Fruit fly (Drosophila melanogaster) whole organism, embryonic: ENCODE results near the gene Bdp1.

Experiments used
- Abd-B ChIP-seq: fragments of 200-800 bp; sonication (Bioruptor generic); optimal IDR thresholded peaks from 2 replicates; lab custom pipeline; 2018; ENCODE audit warnings: missing biosample characterization, mild to moderate bottlenecking, missing genetic modification characterization, moderate library complexity
- BEAF-32 ChIP-seq: fragments of 200-800 bp; sonication (Bioruptor generic); optimal IDR thresholded peaks from 3 replicates; lab custom pipeline; 2017; ENCODE audit warnings: missing biosample characterization, missing genetic modification characterization, mild to moderate bottlenecking, moderate library complexity, missing genetic modification reagents
- Bteb2 ChIP-seq: fragments of 200-800 bp; sonication (Bioruptor generic); optimal IDR thresholded peaks from 2 replicates; lab custom pipeline; 2016; ENCODE audit warnings: missing biosample characterization, missing genetic modification characterization
- CG1024 ChIP-seq: fragments of 200-800 bp; sonication (Bioruptor generic); IDR thresholded peaks from 2 replicates; pipeline ENCODE4 v1.3.6; 2022; ENCODE audit warnings: missing biosample characterization, missing genetic modification characterization
- CG10565 ChIP-seq: fragments of 200-800 bp; sonication (Bioruptor generic); optimal IDR thresholded peaks from 3 replicates; lab custom pipeline; 2016; ENCODE audit warnings: missing biosample characterization, mild to moderate bottlenecking, missing genetic modification characterization
- CG12155 ChIP-seq: fragments of 200-800 bp; sonication (Bioruptor generic); optimal IDR thresholded peaks from 3 replicates; lab custom pipeline; 2016; ENCODE audit warnings: missing biosample characterization, missing genetic modification characterization
- CG14860 ChIP-seq: fragments of 200-800 bp; sonication (Bioruptor generic); IDR thresholded peaks from 3 replicates; pipeline ENCODE4 v1.3.6; 2022; ENCODE audit warnings: missing biosample characterization, missing genetic modification characterization; ENCODE audit not compliant: partially characterized antibody
- CG15514 ChIP-seq: fragments of 200-800 bp; sonication (Bioruptor generic); optimal IDR thresholded peaks from 3 replicates; lab custom pipeline; 2017; ENCODE audit warnings: missing biosample characterization, missing genetic modification characterization, mild to moderate bottlenecking, moderate library complexity, missing genetic modification reagents
- CG16813 ChIP-seq: fragments of 200-800 bp; sonication (Bioruptor generic); IDR thresholded peaks from 3 replicates; pipeline ENCODE4 v1.3.6; 2022; ENCODE audit warnings: missing biosample characterization, missing genetic modification characterization; ENCODE audit not compliant: partially characterized antibody
- CG17186 ChIP-seq: fragments of 200-800 bp; sonication (Bioruptor generic); optimal IDR thresholded peaks from 3 replicates; lab custom pipeline; 2017; ENCODE audit warnings: missing biosample characterization, missing genetic modification reagents, missing genetic modification characterization
- CG18599 ChIP-seq: fragments of 200-800 bp; sonication (Bioruptor generic); optimal IDR thresholded peaks from 3 replicates; lab custom pipeline; 2017; ENCODE audit warnings: missing biosample characterization, missing genetic modification characterization, mild to moderate bottlenecking, moderate library complexity, missing genetic modification reagents
- CG31388 ChIP-seq: fragments of 200-800 bp; sonication (Bioruptor generic); optimal IDR thresholded peaks from 2 replicates; lab custom pipeline; 2016; ENCODE audit warnings: missing biosample characterization, missing genetic modification characterization
- CG31441 ChIP-seq: fragments of 200-800 bp; sonication (Bioruptor generic); IDR thresholded peaks from 2 replicates; pipeline ENCODE4 v1.3.6; 2022; ENCODE audit warnings: missing biosample characterization, missing genetic modification characterization
- CG32767 ChIP-seq: fragments of 200-800 bp; sonication (Bioruptor generic); IDR thresholded peaks from 2 replicates; pipeline ENCODE4 v1.3.6; 2022; ENCODE audit warnings: missing biosample characterization, missing genetic modification characterization
- CG33213 ChIP-seq: fragments of 200-800 bp; sonication (Bioruptor generic); optimal IDR thresholded peaks from 3 replicates; lab custom pipeline; 2016; ENCODE audit warnings: missing biosample characterization, missing genetic modification characterization
- CG34422 ChIP-seq: fragments of 200-800 bp; sonication (Bioruptor generic); IDR thresholded peaks from 3 replicates; pipeline ENCODE4 v1.3.6; 2022; ENCODE audit warnings: missing biosample characterization, missing genetic modification characterization
- CG4360 ChIP-seq: fragments of 200-800 bp; sonication (Bioruptor generic); IDR thresholded peaks from 2 replicates; pipeline ENCODE4 v1.3.6; 2022; ENCODE audit warnings: missing biosample characterization, missing genetic modification characterization
- CG5245 ChIP-seq: fragments of 200-800 bp; sonication (Bioruptor generic); optimal IDR thresholded peaks from 3 replicates; lab custom pipeline; 2016; ENCODE audit warnings: missing biosample characterization, missing genetic modification characterization
- CG6791 ChIP-seq: fragments of 200-800 bp; sonication (Bioruptor generic); IDR thresholded peaks from 3 replicates; pipeline ENCODE4 v1.3.6; 2022; ENCODE audit warnings: missing biosample characterization, missing genetic modification characterization; ENCODE audit not compliant: partially characterized antibody
- CG6854 ChIP-seq: fragments of 200-800 bp; sonication (Bioruptor generic); optimal IDR thresholded peaks from 3 replicates; lab custom pipeline; 2017; ENCODE audit warnings: missing biosample characterization, mild to moderate bottlenecking, missing genetic modification characterization
- CG7987 ChIP-seq: fragments of 200-800 bp; sonication (Bioruptor generic); optimal IDR thresholded peaks from 2 replicates; lab custom pipeline; 2018; ENCODE audit warnings: missing biosample characterization, mild to moderate bottlenecking, missing genetic modification characterization, moderate library complexity
- CG8944 ChIP-seq: fragments of 200-800 bp; sonication (Bioruptor generic); optimal IDR thresholded peaks from 3 replicates; lab custom pipeline; 2016; ENCODE audit warnings: missing biosample characterization, missing genetic modification characterization
- Chrac-16 ChIP-seq: fragments of 200-800 bp; sonication (Bioruptor generic); optimal IDR thresholded peaks from 3 replicates; lab custom pipeline; 2016; ENCODE audit warnings: missing biosample characterization, missing genetic modification characterization
- D19A ChIP-seq: fragments of 200-800 bp; optimal IDR thresholded peaks from 3 replicates; lab custom pipeline; 2019; ENCODE audit warnings: missing biosample characterization, mild to moderate bottlenecking, missing genetic modification characterization, moderate library complexity
- Dp ChIP-seq: fragments of 200-800 bp; sonication (Bioruptor generic); optimal IDR thresholded peaks from 2 replicates; lab custom pipeline; 2018; ENCODE audit warnings: missing biosample characterization, mild to moderate bottlenecking, missing genetic modification characterization, moderate library complexity
- Dref ChIP-seq: fragments of 200-800 bp; sonication (Bioruptor generic); IDR thresholded peaks from 2 replicates; pipeline ENCODE4 v1.3.6; 2022; ENCODE audit warnings: missing biosample characterization, missing genetic modification characterization
- HmgD ChIP-seq: fragments of 200-800 bp; sonication (Bioruptor generic); optimal IDR thresholded peaks from 3 replicates; lab custom pipeline; 2016; ENCODE audit warnings: missing biosample characterization, missing genetic modification characterization
- Hmr ChIP-seq: fragments of 200-800 bp; sonication (Bioruptor generic); optimal IDR thresholded peaks from 3 replicates; lab custom pipeline; 2017; ENCODE audit warnings: mild to moderate bottlenecking, missing biosample characterization, missing genetic modification reagents, missing genetic modification characterization
- Hr51 ChIP-seq, 2 experiments: fragments of 200-800 bp; sonication (Bioruptor generic); optimal IDR thresholded peaks; 2 replicates in 1 of 2; 3 replicates in 1 of 2; lab custom pipeline; 2016 to 2018; ENCODE audit warnings: missing biosample characterization in 2 of 2, missing genetic modification characterization in 2 of 2, mild to moderate bottlenecking in 1 of 2, moderate library complexity in 1 of 2
- NC2β ChIP-seq: fragments of 200-800 bp; sonication (Bioruptor generic); optimal IDR thresholded peaks from 2 replicates; lab custom pipeline; 2016; ENCODE audit warnings: missing biosample characterization, missing genetic modification characterization
- Rfx ChIP-seq: fragments of 200-800 bp; sonication (Bioruptor generic); IDR thresholded peaks from 2 replicates; pipeline ENCODE4 v1.3.6; 2022; ENCODE audit warnings: missing biosample characterization, missing genetic modification characterization
- Rx ChIP-seq: fragments of 200-800 bp; sonication (Bioruptor generic); IDR thresholded peaks from 2 replicates; pipeline ENCODE4 v1.3.6; 2022; ENCODE audit warnings: missing biosample characterization, missing genetic modification characterization
- YL-1 ChIP-seq: fragments of 200-800 bp; sonication (Bioruptor generic); optimal IDR thresholded peaks from 3 replicates; lab custom pipeline; 2017; ENCODE audit warnings: missing biosample characterization, mild to moderate bottlenecking, missing genetic modification characterization
- amos ChIP-seq: fragments of 200-800 bp; sonication (Bioruptor generic); IDR thresholded peaks from 2 replicates; pipeline ENCODE4 v1.3.6; 2022; ENCODE audit warnings: missing biosample characterization, missing genetic modification characterization; ENCODE audit not compliant: partially characterized antibody
- ato ChIP-seq: fragments of 200-800 bp; sonication (Bioruptor generic); IDR thresholded peaks from 2 replicates; pipeline ENCODE4 v1.3.6; 2022; ENCODE audit warnings: missing biosample characterization, missing genetic modification characterization; ENCODE audit not compliant: partially characterized antibody
- cas ChIP-seq: fragments of 200-800 bp; sonication (Bioruptor generic); IDR thresholded peaks from 2 replicates; pipeline ENCODE4 v1.3.6; 2022; ENCODE audit warnings: missing biosample characterization, missing genetic modification characterization
- chn ChIP-seq: fragments of 200-800 bp; sonication (Bioruptor generic); optimal IDR thresholded peaks from 2 replicates; lab custom pipeline; 2016; ENCODE audit warnings: missing biosample characterization, missing genetic modification characterization
- gro ChIP-seq: fragments of 200-800 bp; sonication (Bioruptor generic); optimal IDR thresholded peaks from 2 replicates; lab custom pipeline; 2016; ENCODE audit warnings: missing biosample characterization, missing genetic modification characterization
- ind ChIP-seq: fragments of 200-800 bp; sonication (Bioruptor generic); optimal IDR thresholded peaks from 3 replicates; lab custom pipeline; 2016; ENCODE audit warnings: missing biosample characterization, missing genetic modification characterization
- klu ChIP-seq: fragments of 200-800 bp; sonication (Bioruptor generic); IDR thresholded peaks from 2 replicates; pipeline ENCODE4 v1.3.6; 2022; ENCODE audit warnings: missing biosample characterization, missing genetic modification characterization
- lov ChIP-seq, 2 experiments: fragments of 200-800 bp in 1 of 2; fragments of >200 bp in 1 of 2; sonication (Bioruptor generic) in 1 of 2; IDR thresholded peaks in 1 of 2; optimal IDR thresholded peaks in 1 of 2; 2 replicates in 1 of 2; 3 replicates in 1 of 2; pipeline versions ENCODE4 v1.3.6 to Lab custom; 2017 to 2022; ENCODE audit warnings: missing biosample characterization in 1 of 2, missing genetic modification characterization in 1 of 2
- phol ChIP-seq: fragments of 200-800 bp; sonication (Bioruptor generic); optimal IDR thresholded peaks from 3 replicates; lab custom pipeline; 2018; ENCODE audit warnings: missing biosample characterization, mild to moderate bottlenecking, missing genetic modification characterization, moderate library complexity
- ro ChIP-seq: fragments of 200-800 bp; sonication (Bioruptor generic); IDR thresholded peaks from 2 replicates; pipeline ENCODE4 v1.3.6; 2022; ENCODE audit warnings: missing biosample characterization, missing genetic modification characterization
- sna ChIP-seq: fragments of 200-800 bp; sonication (Bioruptor generic); IDR thresholded peaks from 2 replicates; pipeline ENCODE4 v1.3.6; 2022; ENCODE audit warnings: missing biosample characterization, missing genetic modification characterization; ENCODE audit not compliant: partially characterized antibody
- so ChIP-seq: fragments of 200-800 bp; sonication (Bioruptor generic); IDR thresholded peaks from 3 replicates; pipeline ENCODE4 v1.3.6; 2022; ENCODE audit warnings: missing biosample characterization, missing genetic modification characterization
- sob ChIP-seq: fragments of 200-800 bp; sonication (Bioruptor generic); IDR thresholded peaks from 2 replicates; pipeline ENCODE4 v1.3.6; 2022; ENCODE audit warnings: missing biosample characterization, missing genetic modification characterization
- tio ChIP-seq: fragments of 200-800 bp; sonication (Bioruptor generic); optimal IDR thresholded peaks from 2 replicates; lab custom pipeline; 2017; ENCODE audit warnings: missing biosample characterization, missing genetic modification characterization, inconsistent platforms
- vvl ChIP-seq: fragments of 200-800 bp; sonication (Bioruptor generic); IDR thresholded peaks from 2 replicates; pipeline ENCODE4 v1.3.6; 2022; ENCODE audit warnings: missing biosample characterization, missing genetic modification characterization
- z ChIP-seq: fragments of 200-800 bp; sonication (Bioruptor generic); IDR thresholded peaks from 3 replicates; pipeline ENCODE4 v1.3.6; 2022; ENCODE audit warnings: missing biosample characterization, missing genetic modification characterization

Gene Bdp1

DNA sequence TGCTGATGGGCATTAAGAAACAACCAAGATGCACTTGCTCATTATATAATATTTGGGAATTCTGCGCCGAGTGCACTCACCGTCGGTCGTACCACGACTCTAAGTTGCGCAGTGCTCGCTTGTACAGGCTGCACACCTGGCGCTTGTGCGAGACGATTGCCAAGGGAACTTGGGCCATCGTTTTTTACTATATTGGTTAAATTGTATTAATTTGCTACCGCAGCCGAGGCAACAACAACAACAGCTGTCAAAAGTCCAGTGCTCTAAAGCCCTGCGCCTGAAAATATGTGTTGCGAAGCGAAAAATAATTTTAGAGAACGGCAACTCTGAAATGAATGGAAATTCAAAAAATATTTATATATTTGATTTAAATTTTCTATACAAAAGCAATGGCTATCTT, 2.9 kb downstream of the Bdp1 start, which contains the start of gene ND-B22 (continued):
- peak; percentile 8 for TF ChIP-seq Bteb2 (GFP tag; lab: Kevin White, UChicago)
- TF ChIP-seq CG33213 (GFP tag; lab: Kevin White, UChicago), result peak; percentile 30
- no peak for TF ChIP-seq CG1024
- TF ChIP-seq YL-1 (GFP tag; lab: Kevin White, UChicago), result peak; percentile 84
- TF ChIP-seq CG5245 (GFP tag; lab: Kevin White, UChicago), result peak; percentile 25
- peak; percentile 51 for TF ChIP-seq CG12155 (GFP tag; lab: Kevin White, UChicago)
- no peak for TF ChIP-seq z
- TF ChIP-seq so (GFP tag; lab: Robert Waterston, UW), result no peak
- no peak for TF ChIP-seq tio
- TF ChIP-seq CG32767 (GFP tag; lab: Robert Waterston, UW), result no peak
- peak; percentile 23 for TF ChIP-seq CG7987 (GFP tag; lab: Kevin White, UChicago)
- TF ChIP-seq CG8944 (GFP tag; lab: Kevin White, UChicago), result no peak
- peak; percentile 35 for TF ChIP-seq Rx (GFP tag; lab: Robert Waterston, UW)
- TF ChIP-seq Rfx (GFP tag; lab: Robert Waterston, UW), result peak; percentile 70
- no peak for TF ChIP-seq CG10565
- TF ChIP-seq D19A (tag; lab: Kevin White, UChicago), result peak; percentile 27
- peak; percentile 83 for TF ChIP-seq vvl (GFP tag; lab: Robert Waterston, UW)
- TF ChIP-seq ato, result no peak; the same call in 1 of the 2 replicates
- TF ChIP-seq CG14860 (GFP tag; lab: Robert Waterston, UW), result no peak
- TF ChIP-seq amos, result peak; percentile 30; the same call in 1 of the 2 replicates
- no peak for TF ChIP-seq CG17186
- TF ChIP-seq Hr51 (GFP tag; optimal IDR thresholded peaks at IDR 0.05; lab: Kevin White, UChicago), result peak in 1 of 2 experiments; percentile 5
- TF ChIP-seq chn (GFP tag; lab: Kevin White, UChicago), result peak; percentile 30
- 0 out of 2 replicates have a peak, but pooled peaks have one; percentile 24 for TF ChIP-seq Dref
- TF ChIP-seq ro, result no peak
- peak; percentile 43; the same call in 1 of the 2 replicates for TF ChIP-seq sna (GFP tag; lab: Robert Waterston, UW)
- no peak for TF ChIP-seq Abd-B (GFP tag; lab: Kevin White, UChicago)
- no peak for TF ChIP-seq CG31388 (GFP tag; lab: Kevin White, UChicago)
- peak; percentile 66 for TF ChIP-seq sob (GFP tag; lab: Robert Waterston, UW)
- TF ChIP-seq ind (GFP tag; lab: Kevin White, UChicago), result peak; percentile 46
- peak; percentile 46 for TF ChIP-seq phol (tag; lab: Kevin White, UChicago)
- TF ChIP-seq Dp (GFP tag; lab: Kevin White, UChicago), result peak; percentile 88
- TF ChIP-seq CG18599 (GFP tag; lab: Kevin White, UChicago), result peak; percentile 51
- TF ChIP-seq CG16813 (GFP tag; lab: Robert Waterston, UW), result peak; percentile 21; the same call in 1 of the 3 replicates
- peak; percentile 35; the same call in 1 of the 3 replicates for TF ChIP-seq CG34422
- TF ChIP-seq CG31441, result peak; percentile 39; the same call in 1 of the 2 replicates
- TF ChIP-seq BEAF-32 (GFP tag; lab: Kevin White, UChicago), result peak; percentile 25
- no peak for TF ChIP-seq klu
- peak; percentile 17 for TF ChIP-seq NC2β (GFP tag; lab: Kevin White, UChicago)
- TF ChIP-seq CG15514, result peak; percentile 57
- TF ChIP-seq HmgD, result no peak
- no peak for TF ChIP-seq CG6854 (GFP tag; lab: Kevin White, UChicago)
- peak; percentile 97 for TF ChIP-seq CG4360 (GFP tag; lab: Robert Waterston, UW)
- TF ChIP-seq lov (optimal IDR thresholded peaks at IDR 0.05; lab: Kevin White, UChicago), result no peak
- no peak for TF ChIP-seq lov (GFP tag; IDR thresholded peaks at IDR 0.05; lab: Robert Waterston, UW)
- 0 out of 3 replicates have a peak, but pooled peaks have one; percentile 41 for TF ChIP-seq CG6791 (GFP tag; lab: Robert Waterston, UW)
- no peak for TF ChIP-seq cas (GFP tag; lab: Robert Waterston, UW)
- peak; percentile 32 for TF ChIP-seq gro
- peak; percentile 38 for TF ChIP-seq Hmr (GFP tag; lab: Kevin White, UChicago)
- peak; percentile 15 for TF ChIP-seq Chrac-16 (GFP tag; lab: Kevin White, UChicago)
